Fruit fly (Drosophila melanogaster): ENCODE data around the gene Epp.

DNA sequence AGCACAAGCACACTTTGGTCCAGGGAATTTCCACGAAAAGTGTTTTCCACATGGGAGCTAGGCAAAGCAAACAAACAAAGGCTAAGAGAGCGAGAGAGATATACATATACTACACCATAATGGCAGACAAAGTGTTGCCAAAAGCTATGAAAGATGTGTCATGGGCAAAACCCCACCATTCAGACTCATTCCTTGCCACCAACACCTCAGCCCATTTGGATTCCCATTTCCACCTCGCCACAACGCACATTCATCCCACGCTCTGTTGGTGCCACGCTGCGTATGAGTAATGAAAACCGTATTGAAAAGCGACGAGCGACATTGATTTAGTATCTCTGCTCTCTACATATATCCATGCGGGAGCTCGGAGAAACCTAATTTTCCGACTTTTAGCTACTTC is 16.2 kb upstream of the Epp start:
- TF ChIP-seq psq (optimal IDR thresholded peaks at IDR 0.05) (no peak), Dll (optimal IDR thresholded peaks at IDR 0.05) (no peak), CG8478 (optimal IDR thresholded peaks at IDR 0.05) (no peak), usp (GFP tag; optimal IDR thresholded peaks at IDR 0.05) (no peak), pan (optimal IDR thresholded peaks at IDR 0.05) (no peak), EcR (GFP tag; optimal IDR thresholded peaks at IDR 0.05) (no peak)

Measured in whole organism.